Fruit fly (Drosophila melanogaster) whole organism, embryonic: ENCODE data around the gene dgt1.

Source experiments
- Atf6 ChIP-seq: fragments of 200-800 bp; sonication (Bioruptor generic); IDR thresholded peaks from 2 replicates; pipeline ENCODE4 v1.3.6; 2022; ENCODE audit warnings: missing biosample characterization, missing genetic modification characterization
- B-H2 ChIP-seq: fragments of 200-800 bp; sonication (Bioruptor generic); optimal IDR thresholded peaks from 2 replicates; lab custom pipeline; 2018; ENCODE audit warnings: missing biosample characterization, mild to moderate bottlenecking, missing genetic modification characterization
- CG11560 ChIP-seq: fragments of 200-800 bp; sonication (Bioruptor generic); IDR thresholded peaks from 3 replicates; pipeline ENCODE4 v1.3.6; 2022; ENCODE audit warnings: missing biosample characterization, missing genetic modification characterization
- CG11696 ChIP-seq: fragments of 200-800 bp; sonication (Bioruptor generic); IDR thresholded peaks from 2 replicates; pipeline ENCODE4 v1.3.6; 2022; ENCODE audit warnings: missing biosample characterization, missing genetic modification characterization
- CG12942 ChIP-seq: fragments of 200-800 bp; sonication (Bioruptor generic); optimal IDR thresholded peaks from 3 replicates; lab custom pipeline; 2016; ENCODE audit warnings: missing biosample characterization, missing genetic modification characterization
- CG14965 ChIP-seq: fragments of 200-800 bp; sonication (Bioruptor generic); optimal IDR thresholded peaks from 2 replicates; lab custom pipeline; 2016; ENCODE audit warnings: missing biosample characterization, missing genetic modification characterization, borderline replicate concordance
- CG18476 ChIP-seq: fragments of 200-800 bp; sonication (Bioruptor generic); optimal IDR thresholded peaks from 2 replicates; lab custom pipeline; 2016; ENCODE audit warnings: missing biosample characterization, mild to moderate bottlenecking, missing genetic modification characterization
- CG2120 ChIP-seq: fragments of 200-800 bp; sonication (Bioruptor generic); optimal IDR thresholded peaks from 3 replicates; lab custom pipeline; 2016; ENCODE audit warnings: missing biosample characterization, missing genetic modification characterization
- CG32767 ChIP-seq: fragments of 200-800 bp; sonication (Bioruptor generic); IDR thresholded peaks from 2 replicates; pipeline ENCODE4 v1.3.6; 2022; ENCODE audit warnings: missing biosample characterization, missing genetic modification characterization
- CG34224 ChIP-seq: fragments of 200-800 bp; sonication (Bioruptor generic); IDR thresholded peaks from 3 replicates; pipeline ENCODE4 v1.3.6; 2022; ENCODE audit warnings: missing biosample characterization, missing genetic modification characterization; ENCODE audit not compliant: partially characterized antibody
- CG3838 ChIP-seq: fragments of 200-800 bp; sonication (Bioruptor generic); optimal IDR thresholded peaks from 3 replicates; lab custom pipeline; 2016; ENCODE audit warnings: missing biosample characterization, missing genetic modification characterization
- CG42726 ChIP-seq: fragments of 200-800 bp; sonication (Bioruptor generic); IDR thresholded peaks from 2 replicates; pipeline ENCODE4 v1.3.6; 2022; ENCODE audit warnings: missing biosample characterization, missing genetic modification characterization; ENCODE audit not compliant: partially characterized antibody
- CG4424 ChIP-seq: fragments of 200-800 bp; sonication (Bioruptor generic); optimal IDR thresholded peaks from 3 replicates; lab custom pipeline; 2016; ENCODE audit warnings: missing biosample characterization, missing genetic modification characterization
- CG8281 ChIP-seq: fragments of 200-800 bp; sonication (Bioruptor generic); optimal IDR thresholded peaks from 2 replicates; lab custom pipeline; 2018; ENCODE audit warnings: missing biosample characterization, mild to moderate bottlenecking, missing genetic modification characterization, moderate library complexity
- CG8359 ChIP-seq: fragments of 200-800 bp; sonication (Bioruptor generic); optimal IDR thresholded peaks from 2 replicates; lab custom pipeline; 2017; ENCODE audit warnings: missing biosample characterization, mild to moderate bottlenecking, missing genetic modification characterization, borderline replicate concordance
- CG8765 ChIP-seq: fragments of 200-800 bp; sonication (Bioruptor generic); IDR thresholded peaks from 2 replicates; pipeline ENCODE4 v1.3.6; 2022; ENCODE audit warnings: missing biosample characterization, missing genetic modification characterization
- Chrac-16 ChIP-seq: fragments of 200-800 bp; sonication (Bioruptor generic); optimal IDR thresholded peaks from 3 replicates; lab custom pipeline; 2016; ENCODE audit warnings: missing biosample characterization, missing genetic modification characterization
- Dll ChIP-seq: fragments of 200-800 bp; sonication (Bioruptor generic); IDR thresholded peaks from 4 replicates; pipeline ENCODE4 v1.3.6; 2022; ENCODE audit warnings: missing biosample characterization, missing genetic modification characterization; ENCODE audit not compliant: partially characterized antibody
- HLH54F ChIP-seq: fragments of 200-800 bp; sonication (Bioruptor generic); optimal IDR thresholded peaks from 3 replicates; lab custom pipeline; 2016; ENCODE audit warnings: missing biosample characterization, missing genetic modification characterization
- HLHmδ ChIP-seq: fragments of 200-800 bp; sonication (Bioruptor generic); optimal IDR thresholded peaks from 2 replicates; lab custom pipeline; 2018; ENCODE audit warnings: missing biosample characterization, mild to moderate bottlenecking, missing genetic modification characterization, moderate library complexity
- Hey ChIP-seq: fragments of 200-800 bp; sonication (Bioruptor generic); optimal IDR thresholded peaks from 3 replicates; lab custom pipeline; 2018; ENCODE audit warnings: missing biosample characterization, mild to moderate bottlenecking, missing genetic modification characterization
- Hr3 ChIP-seq: fragments of 200-800 bp; sonication (Bioruptor generic); optimal IDR thresholded peaks from 3 replicates; lab custom pipeline; 2016; ENCODE audit warnings: missing biosample characterization, missing genetic modification characterization
- Lim3 ChIP-seq: fragments of 200-800 bp; sonication (Bioruptor generic); IDR thresholded peaks from 2 replicates; pipeline ENCODE4 v1.3.6; 2022; ENCODE audit warnings: missing biosample characterization, missing genetic modification characterization
- Ravus ChIP-seq: fragments of 200-800 bp; sonication (Bioruptor generic); IDR thresholded peaks from 2 replicates; pipeline ENCODE4 v1.3.6; 2022; ENCODE audit warnings: missing biosample characterization, missing genetic modification characterization
- Rfx ChIP-seq: fragments of 200-800 bp; sonication (Bioruptor generic); IDR thresholded peaks from 2 replicates; pipeline ENCODE4 v1.3.6; 2022; ENCODE audit warnings: missing biosample characterization, missing genetic modification characterization
- TFAM ChIP-seq: fragments of 200-800 bp; sonication (Bioruptor generic); optimal IDR thresholded peaks from 2 replicates; lab custom pipeline; 2017; ENCODE audit warnings: missing biosample characterization, missing genetic modification characterization, inconsistent platforms
- al ChIP-seq: fragments of 200-800 bp; sonication (Bioruptor generic); IDR thresholded peaks from 2 replicates; pipeline ENCODE4 v1.3.6; 2022; ENCODE audit warnings: missing biosample characterization, missing genetic modification characterization
- ap ChIP-seq: fragments of 200-800 bp; sonication (Bioruptor generic); IDR thresholded peaks from 2 replicates; pipeline ENCODE4 v1.3.6; 2022; ENCODE audit warnings: missing biosample characterization, missing genetic modification characterization
- ase ChIP-seq: fragments of 200-800 bp; sonication (Bioruptor generic); IDR thresholded peaks from 3 replicates; pipeline ENCODE4 v1.3.6; 2022; ENCODE audit warnings: missing biosample characterization, missing genetic modification characterization
- bbx ChIP-seq: fragments of 200-800 bp; sonication (Bioruptor generic); IDR thresholded peaks from 2 replicates; pipeline ENCODE4 v1.3.6; 2022; ENCODE audit warnings: missing biosample characterization, missing genetic modification characterization; ENCODE audit not compliant: partially characterized antibody
- cas ChIP-seq: fragments of 200-800 bp; sonication (Bioruptor generic); IDR thresholded peaks from 2 replicates; pipeline ENCODE4 v1.3.6; 2022; ENCODE audit warnings: missing biosample characterization, missing genetic modification characterization
- ci ChIP-seq: fragments of 200-800 bp; sonication (Bioruptor generic); IDR thresholded peaks from 3 replicates; pipeline ENCODE4 v1.3.6; 2022; ENCODE audit warnings: missing biosample characterization, missing genetic modification characterization
- crc ChIP-seq: fragments of 200-800 bp; sonication (Bioruptor generic); optimal IDR thresholded peaks from 2 replicates; lab custom pipeline; 2016; ENCODE audit warnings: missing biosample characterization, missing genetic modification characterization
- dati ChIP-seq: fragments of 200-800 bp; sonication (Bioruptor generic); IDR thresholded peaks from 2 replicates; pipeline ENCODE4 v1.3.6; 2022; ENCODE audit warnings: missing biosample characterization, missing genetic modification characterization
- esg ChIP-seq: fragments of 200-800 bp; sonication (Bioruptor generic); conservative IDR thresholded peaks from 2 replicates; pipeline ENCODE4 v1.3.6; 2022; ENCODE audit warnings: missing biosample characterization, missing genetic modification characterization
- fd3F ChIP-seq: fragments of 200-800 bp; sonication (Bioruptor generic); optimal IDR thresholded peaks from 2 replicates; lab custom pipeline; 2018; ENCODE audit warnings: missing biosample characterization, mild to moderate bottlenecking, missing genetic modification characterization, moderate library complexity
- gcm2 ChIP-seq: fragments of 200-800 bp; sonication (Bioruptor generic); optimal IDR thresholded peaks from 2 replicates; lab custom pipeline; 2016; ENCODE audit warnings: missing biosample characterization, missing genetic modification characterization
- gem ChIP-seq: fragments of 200-800 bp; sonication (Bioruptor generic); optimal IDR thresholded peaks from 2 replicates; lab custom pipeline; 2019; ENCODE audit warnings: missing biosample characterization, mild to moderate bottlenecking, missing genetic modification characterization, moderate library complexity
- klu ChIP-seq: fragments of 200-800 bp; sonication (Bioruptor generic); IDR thresholded peaks from 2 replicates; pipeline ENCODE4 v1.3.6; 2022; ENCODE audit warnings: missing biosample characterization, missing genetic modification characterization
- lab ChIP-seq: fragments of 200-800 bp; sonication (Bioruptor generic); optimal IDR thresholded peaks from 3 replicates; lab custom pipeline; 2017; ENCODE audit warnings: missing biosample characterization, missing genetic modification characterization, mild to moderate bottlenecking, moderate library complexity, missing genetic modification reagents
- lilli ChIP-seq: fragments of 200-800 bp; sonication (Bioruptor generic); optimal IDR thresholded peaks from 3 replicates; lab custom pipeline; 2016; ENCODE audit warnings: missing biosample characterization, missing genetic modification characterization
- luna ChIP-seq: fragments of 200-800 bp; sonication (Bioruptor generic); optimal IDR thresholded peaks from 2 replicates; lab custom pipeline; 2016; ENCODE audit warnings: missing biosample characterization, missing genetic modification characterization
- pfk ChIP-seq: fragments of 200-800 bp; sonication (Bioruptor generic); optimal IDR thresholded peaks from 2 replicates; lab custom pipeline; 2018; ENCODE audit warnings: missing biosample characterization, mild to moderate bottlenecking, missing genetic modification characterization, moderate library complexity
- ro ChIP-seq: fragments of 200-800 bp; sonication (Bioruptor generic); IDR thresholded peaks from 2 replicates; pipeline ENCODE4 v1.3.6; 2022; ENCODE audit warnings: missing biosample characterization, missing genetic modification characterization
- row ChIP-seq: fragments of 200-800 bp; sonication (Bioruptor generic); IDR thresholded peaks from 3 replicates; pipeline ENCODE4 v1.3.6; 2022; ENCODE audit warnings: missing biosample characterization, missing genetic modification characterization
- sens-2 ChIP-seq: fragments of 200-800 bp; sonication (Bioruptor generic); IDR thresholded peaks from 2 replicates; pipeline ENCODE4 v1.3.6; 2022; ENCODE audit warnings: missing biosample characterization, missing genetic modification characterization
- shn ChIP-seq: fragments of 200-800 bp; sonication (Bioruptor generic); optimal IDR thresholded peaks from 3 replicates; lab custom pipeline; 2016; ENCODE audit warnings: missing biosample characterization, missing genetic modification characterization
- slbo ChIP-seq: fragments of 200-800 bp; sonication (Bioruptor generic); IDR thresholded peaks from 2 replicates; pipeline ENCODE4 v1.3.6; 2022; ENCODE audit warnings: missing biosample characterization, missing genetic modification characterization
- sug ChIP-seq: fragments of 200-800 bp; optimal IDR thresholded peaks from 2 replicates; lab custom pipeline; 2019; ENCODE audit warnings: missing biosample characterization, mild to moderate bottlenecking, missing genetic modification characterization, moderate library complexity
- tna ChIP-seq: fragments of 200-800 bp; sonication (Bioruptor generic); IDR thresholded peaks from 2 replicates; pipeline ENCODE4 v1.3.6; 2022; ENCODE audit warnings: missing biosample characterization, missing genetic modification characterization; ENCODE audit not compliant: partially characterized antibody
- twi ChIP-seq: fragments of 200-800 bp; optimal IDR thresholded peaks from 2 replicates; lab custom pipeline; 2019; ENCODE audit warnings: missing biosample characterization, mild to moderate bottlenecking, missing genetic modification characterization, moderate library complexity
- wek ChIP-seq: fragments of 200-800 bp; sonication (Bioruptor generic); optimal IDR thresholded peaks from 3 replicates; lab custom pipeline; 2018; ENCODE audit warnings: missing biosample characterization, mild to moderate bottlenecking, missing genetic modification characterization, moderate library complexity

The dgt1 gene

dm6 chr3R:29898588-29898987, 41.3 kb upstream of the dgt1 start (continued):
- TF ChIP-seq CG14965 (GFP tag; lab: Kevin White, UChicago) = no peak
- no peak for TF ChIP-seq gcm2
- peak; percentile 53 for TF ChIP-seq CG2120 (GFP tag; lab: Kevin White, UChicago)
- no peak for TF ChIP-seq luna (GFP tag; lab: Kevin White, UChicago)
- no peak for TF ChIP-seq sens-2
- TF ChIP-seq shn (GFP tag; lab: Kevin White, UChicago) = no peak
- TF ChIP-seq Chrac-16 (GFP tag; lab: Kevin White, UChicago) = no peak
- no peak for TF ChIP-seq CG18476 (GFP tag; lab: Kevin White, UChicago)
- TF ChIP-seq CG12942 (GFP tag; lab: Kevin White, UChicago) = no peak
- no peak for TF ChIP-seq CG8281 (tag; lab: Kevin White, UChicago)
- TF ChIP-seq CG4424 (GFP tag; lab: Kevin White, UChicago) = no peak
- TF ChIP-seq dati (GFP tag; lab: Robert Waterston, UW) = no peak
- TF ChIP-seq CG11696 = no peak
- no peak for TF ChIP-seq pfk (GFP tag; lab: Kevin White, UChicago)
- TF ChIP-seq twi = no peak
- peak; percentile 34; the same call in 1 of the 2 replicates for TF ChIP-seq al
- TF ChIP-seq wek = no peak
- TF ChIP-seq Ravus (GFP tag; lab: Robert Waterston, UW) = no peak
- TF ChIP-seq ro (GFP tag; lab: Robert Waterston, UW) = no peak
- peak; percentile 47; the same call in 1 of the 2 replicates for TF ChIP-seq Rfx
- peak; percentile 42; the same call in 2 of the 3 replicates for TF ChIP-seq row (GFP tag; lab: Robert Waterston, UW)
- TF ChIP-seq klu = no peak
- no peak for TF ChIP-seq Lim3
- TF ChIP-seq Atf6 (GFP tag; lab: Robert Waterston, UW) = peak; percentile 30; the same call in 1 of the 2 replicates
- TF ChIP-seq HLHmδ (GFP tag; lab: Kevin White, UChicago) = no peak
- TF ChIP-seq lilli (GFP tag; lab: Kevin White, UChicago) = peak; percentile 5
- no peak for TF ChIP-seq ase
- TF ChIP-seq CG42726 (GFP tag; lab: Robert Waterston, UW) = no peak
- no peak for TF ChIP-seq Hr3
- peak; percentile 23 for TF ChIP-seq gem (tag; lab: Kevin White, UChicago)
- TF ChIP-seq bbx = no peak
- no peak for TF ChIP-seq CG8765 (GFP tag; lab: Robert Waterston, UW)
- no peak for TF ChIP-seq CG34224 (GFP tag; lab: Robert Waterston, UW)
- TF ChIP-seq Hey (tag; lab: Kevin White, UChicago) = no peak
- no peak for TF ChIP-seq cas (GFP tag; lab: Robert Waterston, UW)
- TF ChIP-seq lab (GFP tag; lab: Kevin White, UChicago) = no peak
- TF ChIP-seq ap (GFP tag; lab: Robert Waterston, UW) = no peak
- TF ChIP-seq CG8359 (GFP tag; lab: Kevin White, UChicago) = no peak
- TF ChIP-seq slbo = peak; percentile 56
- TF ChIP-seq TFAM = no peak
- no peak for TF ChIP-seq HLH54F (GFP tag; lab: Kevin White, UChicago)
- TF ChIP-seq fd3F (GFP tag; lab: Kevin White, UChicago) = no peak
- no peak for TF ChIP-seq ci (GFP tag; lab: Robert Waterston, UW)
- TF ChIP-seq sug (tag; lab: Kevin White, UChicago) = peak; percentile 25
- no peak for TF ChIP-seq CG11560
- 0 out of 2 replicates have a peak, but pooled peaks have one; percentile 10 for TF ChIP-seq esg (GFP tag; lab: Robert Waterston, UW)
- no peak for TF ChIP-seq Dll
- no peak for TF ChIP-seq CG32767 (GFP tag; lab: Robert Waterston, UW)
- TF ChIP-seq B-H2 (GFP tag; lab: Kevin White, UChicago) = no peak
- TF ChIP-seq crc (GFP tag; lab: Kevin White, UChicago) = no peak
- TF ChIP-seq CG3838 (GFP tag; lab: Kevin White, UChicago) = no peak
- no peak for TF ChIP-seq tna (GFP tag; lab: Robert Waterston, UW)
